Fruit fly (Drosophila melanogaster): ENCODE measurements around the gene Naa60.

The Naa60 gene

DNA sequence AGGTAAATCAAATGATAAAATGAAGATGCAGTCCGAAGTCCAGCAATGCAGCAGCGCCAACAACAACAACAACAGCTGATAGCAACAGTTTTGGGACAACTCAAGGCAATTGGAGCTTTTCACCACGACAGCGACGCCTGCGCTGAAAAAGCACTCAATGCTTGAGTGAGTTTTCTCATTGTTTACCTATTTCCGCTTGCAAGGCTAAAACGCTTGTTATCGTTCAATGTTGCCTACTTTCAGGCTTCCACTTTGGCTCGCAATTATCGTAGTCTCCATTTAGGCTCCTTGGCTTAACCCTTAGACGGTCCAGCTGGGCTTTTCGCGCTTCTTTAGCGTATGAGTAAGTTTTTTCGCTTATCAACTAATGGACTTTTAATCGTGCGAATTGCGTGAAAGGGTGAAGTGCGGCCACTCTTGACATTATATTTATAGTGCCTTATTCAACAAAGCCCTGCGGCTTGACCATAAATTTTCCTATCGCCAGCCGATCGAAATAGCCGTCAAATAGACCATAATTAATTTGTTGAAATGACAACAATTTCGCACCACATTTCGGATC, 35.4 kb downstream of the Naa60 start (continued):
- TF ChIP-seq fd64A (GFP tag; optimal IDR thresholded peaks at IDR 0.05) (peak; percentile 23), pfk (GFP tag; optimal IDR thresholded peaks at IDR 0.05) (no peak), sug (tag; optimal IDR thresholded peaks at IDR 0.05) (peak; percentile 30), Med (GFP tag) (peak; percentile 91), kah (GFP tag; optimal IDR thresholded peaks at IDR 0.05) (peak; percentile 7), h (optimal IDR thresholded peaks at IDR 0.05) (no peak), sisA (GFP tag; IDR thresholded peaks at IDR 0.05) (no peak), Adf1 (GFP tag; IDR thresholded peaks at IDR 0.05) (peak; percentile 55; the same call in 1 of the 2 replicates), z (GFP tag; IDR thresholded peaks at IDR 0.05) (peak; percentile 97), pb (GFP tag; optimal IDR thresholded peaks at IDR 0.05) (peak; percentile 52), CG17328 (GFP tag; IDR thresholded peaks at IDR 0.05) (peak; percentile 50; the same call in 1 of the 2 replicates), odd (GFP tag; optimal IDR thresholded peaks at IDR 0.05) (peak; percentile 37), pho (GFP tag; optimal IDR thresholded peaks at IDR 0.05) (peak; percentile 51), Abd-B (GFP tag; optimal IDR thresholded peaks at IDR 0.05) (no peak), CG16815 (GFP tag; optimal IDR thresholded peaks at IDR 0.05) (no peak), Dp (GFP tag; optimal IDR thresholded peaks at IDR 0.05) (peak; percentile 8), bcd (GFP tag; optimal IDR thresholded peaks at IDR 0.05) (peak; percentile 22), Dip3 (GFP tag; optimal IDR thresholded peaks at IDR 0.05) (no peak), salm (tag; optimal IDR thresholded peaks at IDR 0.05) (peak; percentile 9), CoRest (tag; optimal IDR thresholded peaks at IDR 0.05) (no peak), kay (GFP tag; optimal IDR thresholded peaks at IDR 0.05) (peak; percentile 4), CG7987 (GFP tag; optimal IDR thresholded peaks at IDR 0.05) (peak; percentile 46), Camta (GFP tag; optimal IDR thresholded peaks at IDR 0.05) (peak; percentile 3), slbo (GFP tag; IDR thresholded peaks at IDR 0.05) (peak; percentile 28; the same call in 1 of the 2 replicates), gfzf (GFP tag; optimal IDR thresholded peaks at IDR 0.05) (no peak), sens (GFP tag) (peak; percentile 79), tx (GFP tag; optimal IDR thresholded peaks at IDR 0.05) (no peak), H2.0 (GFP tag; IDR thresholded peaks at IDR 0.05) (no peak), Ssrp (tag; optimal IDR thresholded peaks at IDR 0.05) (no peak), CG15514 (GFP tag; optimal IDR thresholded peaks at IDR 0.05) (peak; percentile 3), grau (tag; optimal IDR thresholded peaks at IDR 0.05) (no peak), CG13287 (GFP tag; IDR thresholded peaks at IDR 0.05; ENCODE audit: partially characterized antibody) (peak; percentile 24; the same call in 1 of the 2 replicates), HmgZ (tag; optimal IDR thresholded peaks at IDR 0.05) (peak; percentile 73), gcm2 (GFP tag; optimal IDR thresholded peaks at IDR 0.05) (peak; percentile 4), D19A (tag; optimal IDR thresholded peaks at IDR 0.05) (no peak), CG8290 (GFP tag; optimal IDR thresholded peaks at IDR 0.05) (no peak), CG8290 (tag; optimal IDR thresholded peaks at IDR 0.05) (peak; percentile 46 to 68), ERR (GFP tag; optimal IDR thresholded peaks at IDR 0.05) (peak; percentile 20), CG4360 (GFP tag; IDR thresholded peaks at IDR 0.05) (peak; percentile 46; the same call in 1 of the 2 replicates), ttk (GFP tag; IDR thresholded peaks at IDR 0.05) (no peak), ro (GFP tag; IDR thresholded peaks at IDR 0.05) (no peak), pan (optimal IDR thresholded peaks at IDR 0.05) (no peak), pan (GFP tag; optimal IDR thresholded peaks at IDR 0.05 in 1 of 2, IDR thresholded peaks at IDR 0.05 in 1 of 2) (no peak), wek (GFP tag; optimal IDR thresholded peaks at IDR 0.05) (peak; percentile 12), trem (tag; optimal IDR thresholded peaks at IDR 0.05) (no peak), CG11456 (GFP tag; IDR thresholded peaks at IDR 0.05) (0 out of 3 replicates have a peak, but pooled peaks have one; percentile 10), gro (GFP tag; optimal IDR thresholded peaks at IDR 0.05) (peak; percentile 25), Lpt (GFP tag; optimal IDR thresholded peaks at IDR 0.05) (no peak), psq (GFP tag; optimal IDR thresholded peaks at IDR 0.05) (no peak), dysf (GFP tag; IDR thresholded peaks at IDR 0.05) (0 out of 3 replicates have a peak, but pooled peaks have one; percentile 12), caup (GFP tag; optimal IDR thresholded peaks at IDR 0.05; ENCODE audit: severe bottlenecking) (peak; percentile 45)
